Fruit fly (Drosophila melanogaster) ovary, adult (tissue): ENCODE measurements around the gene GILT3.

Experiments used
- CG17801 ChIP-seq: fragments of 200-800 bp; optimal IDR thresholded peaks from 2 replicates; lab custom pipeline; 2019; ENCODE audit warnings: missing biosample characterization, mild to moderate bottlenecking, missing genetic modification characterization, moderate library complexity; ENCODE audit not compliant: partially characterized antibody

Gene GILT3

DNA sequence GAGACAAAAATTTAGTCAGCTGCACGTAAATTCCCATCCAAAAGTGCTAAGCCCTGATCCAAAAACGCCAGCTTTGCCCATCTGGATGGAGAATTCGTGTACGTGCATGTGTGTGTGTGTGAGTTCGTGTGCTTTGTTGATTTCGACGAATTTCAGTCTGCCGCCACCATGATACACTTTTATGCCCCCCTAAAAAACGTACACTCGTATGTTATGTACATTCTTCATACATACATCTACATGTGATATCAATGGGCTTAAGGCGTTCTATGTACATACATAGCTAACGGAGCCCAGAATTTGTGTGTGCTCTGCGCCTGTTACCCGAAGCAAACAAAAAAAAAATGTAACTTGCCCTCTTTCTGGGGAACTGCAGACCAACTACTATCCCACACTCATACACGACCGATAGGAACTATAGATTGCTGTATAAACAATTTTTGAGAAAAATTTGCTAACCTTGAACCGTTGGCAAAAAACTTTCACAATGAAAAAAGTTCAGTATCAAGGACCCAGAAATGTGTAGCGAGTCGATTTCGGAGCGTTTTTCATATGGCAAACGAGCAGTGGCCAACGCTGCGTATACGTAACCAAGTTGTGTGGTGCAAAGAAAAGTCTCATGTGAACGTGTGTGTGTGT, 48.7 kb downstream of the GILT3 start:
- no peak for TF ChIP-seq CG17801 (GFP tag; lab: Kevin White, UChicago)

- peak; percentile 51 for TF ChIP-seq CG17801 (GFP tag; lab: Kevin White, UChicago)
Observed at dm6 chr3R:23726740-23727139, 49.6 kb downstream of the GILT3 start.

dm6 chr3R:23727657-23728056, 50.5 kb downstream of the GILT3 start:
- TF ChIP-seq CG17801 (GFP tag; lab: Kevin White, UChicago) = no peak
